Worm (Caenorhabditis elegans): ENCODE results near the gene nstp-7.

ce11 chrV:568105-568504 lies 13.6 kb upstream of the nstp-7 start, which contains the start of gene sri-72:
- no peak for TF ChIP-seq syd-9 (tag; optimal IDR thresholded peaks at IDR 0.05)
- TF ChIP-seq ama-1 (optimal IDR thresholded peaks at IDR 0.05), result no peak
- no peak for TF ChIP-seq elt-2 (tag; optimal IDR thresholded peaks at IDR 0.05)
- no peak for TF ChIP-seq eyg-1 (tag; optimal IDR thresholded peaks at IDR 0.05)
- TF ChIP-seq madf-2 (tag; optimal IDR thresholded peaks at IDR 0.05), result no peak
